Worm (Caenorhabditis elegans) whole organism, L2 larva: ENCODE results near the gene gcsh-1.

Experiments
- ama-1 ChIP-seq: fragments of 150-350 bp; optimal IDR thresholded peaks from 2 replicates; lab custom pipeline; 2018; ENCODE audit warnings: inconsistent platforms
- egl-27 ChIP-seq: sonication (generic microtip); optimal IDR thresholded peaks from 3 replicates; lab custom pipeline; 2017; ENCODE audit warnings: missing biosample characterization, missing genetic modification reagents, missing genetic modification characterization
- elt-3 ChIP-seq: sonication (generic microtip); optimal IDR thresholded peaks from 2 replicates; lab custom pipeline; 2017; ENCODE audit warnings: missing biosample characterization, missing genetic modification characterization
- mab-5 ChIP-seq: fragments of 150-350 bp; optimal IDR thresholded peaks from 2 replicates; lab custom pipeline; 2014; ENCODE audit warnings: missing biosample characterization, missing genetic modification characterization
- nhr-237 ChIP-seq: fragments of 150-350 bp; optimal IDR thresholded peaks from 2 replicates; lab custom pipeline; 2014; ENCODE audit warnings: missing biosample characterization, missing genetic modification characterization
- skn-1 ChIP-seq: sonication (generic microtip); optimal IDR thresholded peaks from 2 replicates; lab custom pipeline; 2017; ENCODE audit warnings: missing biosample characterization, missing genetic modification characterization
- unc-62 ChIP-seq: fragments of 150-350 bp; optimal IDR thresholded peaks from 2 replicates; lab custom pipeline; 2014; ENCODE audit warnings: missing biosample characterization, missing genetic modification reagents, missing genetic modification characterization

DNA sequence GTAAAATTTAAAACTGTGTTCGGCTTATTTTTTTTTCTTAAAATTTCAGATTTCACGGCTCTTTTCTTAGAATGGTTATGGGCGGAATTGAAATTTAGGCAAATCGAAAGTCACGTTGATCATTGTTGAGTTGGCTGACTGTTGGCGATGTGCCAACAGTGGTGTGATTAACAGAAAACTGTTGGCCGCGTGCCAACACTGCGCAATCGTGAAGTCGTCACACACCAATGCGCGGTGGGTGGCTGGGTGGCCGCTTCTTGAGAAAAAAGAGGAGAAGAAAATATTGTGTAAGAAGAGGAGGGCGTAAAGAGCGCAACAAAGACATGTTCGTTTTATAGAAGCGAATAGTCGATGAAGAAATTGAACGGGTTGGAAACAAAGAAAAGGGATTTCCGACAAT, 23.8 kb downstream of the gcsh-1 start:
- no peak for TF ChIP-seq mab-5
- no peak for TF ChIP-seq nhr-237 (tag; lab: Kevin White, UChicago)
- TF ChIP-seq skn-1 (tag; lab: Kevin White, UChicago): no peak
- TF ChIP-seq unc-62: no peak
- TF ChIP-seq elt-3: no peak
- no peak for TF ChIP-seq ama-1 (lab: Kevin White, UChicago)
- no peak for TF ChIP-seq egl-27 (tag; lab: Kevin White, UChicago)
